Worm (Caenorhabditis elegans) whole organism, young adult: ENCODE results near the gene F11D11.21.
"Not testable (repeated sequence)": the region's sequence is repeated elsewhere in the genome, so short reads cannot be mapped to it uniquely, and the experiment has no call there.

Experiments used
- lsy-27 ChIP-seq: sonication (generic microtip); optimal IDR thresholded peaks from 2 replicates; lab custom pipeline; 2017; ENCODE audit warnings: missing genetic modification characterization, mild to moderate bottlenecking, missing compliant biosample characterization, antibody characterized with exemption, missing genotype, borderline replicate concordance; ENCODE audit not compliant: insufficient read depth
- ztf-22 ChIP-seq: fragments of 200-800 bp; sonication (Bioruptor generic); optimal IDR thresholded peaks from 2 replicates; lab custom pipeline; 2018; ENCODE audit warnings: mild to moderate bottlenecking, missing genetic modification characterization, moderate library complexity, missing compliant biosample characterization

ce11 chrV:18754328-18754727 lies 4.0 kb upstream of the F11D11.21 start, which contains the start of gene clec-254:
- TF ChIP-seq lsy-27 (tag; lab: Kevin White, UChicago); ztf-22 (GFP tag; lab: Kevin White, UChicago): not testable (repeated sequence)
